Fruit fly (Drosophila melanogaster): Measurements from ENCODE around the gene CG45487.
A peak's percentile ranks its signal among the peaks of the same experiment; 100 is the strongest.

Gene CG45487

dm6 chrX:19878342-19879204 is 36.5 kb downstream of the CG45487 start (continued):
- TF ChIP-seq fd59A (GFP tag; optimal IDR thresholded peaks at IDR 0.05) (no peak), spab (GFP tag; optimal IDR thresholded peaks at IDR 0.05) (peak; percentile 9), CG3032 (tag; optimal IDR thresholded peaks at IDR 0.05) (peak; percentile 54), Lpt (GFP tag; optimal IDR thresholded peaks at IDR 0.05) (no peak), Blimp-1 (GFP tag; optimal IDR thresholded peaks at IDR 0.05) (no peak), lz (GFP tag; optimal IDR thresholded peaks at IDR 0.05) (peak; percentile 40), Hr4 (GFP tag; optimal IDR thresholded peaks at IDR 0.05) (peak; percentile 43), Smox (GFP tag; optimal IDR thresholded peaks at IDR 0.05) (peak; percentile 52), CG1621 (tag; optimal IDR thresholded peaks at IDR 0.05) (no peak), pdm3 (GFP tag; optimal IDR thresholded peaks at IDR 0.05) (peak; percentile 57), Hr38 (GFP tag; optimal IDR thresholded peaks at IDR 0.05) (no peak), CG6854 (GFP tag; optimal IDR thresholded peaks at IDR 0.05) (no peak), Hr39 (GFP tag; optimal IDR thresholded peaks at IDR 0.05) (peak; percentile 30), CG8119 (GFP tag; IDR thresholded peaks at IDR 0.05) (peak; percentile 61), dac (GFP tag; optimal IDR thresholded peaks at IDR 0.05) (no peak), vri (GFP tag; optimal IDR thresholded peaks at IDR 0.05) (no peak), Met (GFP tag; optimal IDR thresholded peaks at IDR 0.05) (peak; percentile 59), CG11762 (GFP tag; optimal IDR thresholded peaks at IDR 0.05; ENCODE audit: insufficient read depth) (peak; percentile 42), Sox15 (GFP tag; optimal IDR thresholded peaks at IDR 0.05) (no peak), CG16779 (tag; optimal IDR thresholded peaks at IDR 0.05) (no peak), CG6792 (GFP tag; optimal IDR thresholded peaks at IDR 0.05) (peak; percentile 46), Eip75B (GFP tag; optimal IDR thresholded peaks at IDR 0.05) (peak; percentile 62), CG9139 (GFP tag; optimal IDR thresholded peaks at IDR 0.05) (no peak), fd85E (GFP tag; optimal IDR thresholded peaks at IDR 0.05) (no peak), CG11902 (GFP tag; optimal IDR thresholded peaks at IDR 0.05) (no peak), Sox14 (GFP tag; optimal IDR thresholded peaks at IDR 0.05) (peak; percentile 29), svp (GFP tag) (peak; percentile 84), CG15336 (GFP tag; IDR thresholded peaks at IDR 0.05) (peak; percentile 52), ss (GFP tag; optimal IDR thresholded peaks at IDR 0.05) (peak; percentile 14 to 29), achi (GFP tag; optimal IDR thresholded peaks at IDR 0.05) (peak; percentile 71), cyc (GFP tag; optimal IDR thresholded peaks at IDR 0.05) (peak; percentile 43)

- TF ChIP-seq net (GFP tag; optimal IDR thresholded peaks at IDR 0.05) (peak; percentile 86), dsx (GFP tag; optimal IDR thresholded peaks at IDR 0.05; ENCODE audit: poor library complexity, severe bottlenecking) (peak; percentile 71), CG9139 (GFP tag; optimal IDR thresholded peaks at IDR 0.05) (peak; percentile 71), Sox15 (GFP tag; optimal IDR thresholded peaks at IDR 0.05) (peak; percentile 77), CG6276 (GFP tag; optimal IDR thresholded peaks at IDR 0.05) (peak; percentile 82), OdsH (GFP tag; optimal IDR thresholded peaks at IDR 0.05) (peak; percentile 87), Lpt (GFP tag; optimal IDR thresholded peaks at IDR 0.05) (peak; percentile 78), Hr39 (GFP tag; optimal IDR thresholded peaks at IDR 0.05) (peak; percentile 70), vri (GFP tag; optimal IDR thresholded peaks at IDR 0.05) (peak; percentile 61), salr (GFP tag; optimal IDR thresholded peaks at IDR 0.05) (peak; percentile 57 to 87), Eip93F (GFP tag; optimal IDR thresholded peaks at IDR 0.05) (peak; percentile 20), Hr4 (GFP tag; optimal IDR thresholded peaks at IDR 0.05) (peak; percentile 81), CG11762 (GFP tag; optimal IDR thresholded peaks at IDR 0.05; ENCODE audit: insufficient read depth) (peak; percentile 81), CG6808 (GFP tag; optimal IDR thresholded peaks at IDR 0.05) (peak; percentile 86), CG16779 (tag; optimal IDR thresholded peaks at IDR 0.05) (peak; percentile 72), pdm3 (GFP tag; optimal IDR thresholded peaks at IDR 0.05) (peak; percentile 88), CG10631 (GFP tag; optimal IDR thresholded peaks at IDR 0.05) (peak; percentile 85), achi (GFP tag; optimal IDR thresholded peaks at IDR 0.05) (peak; percentile 86), Sox14 (GFP tag; optimal IDR thresholded peaks at IDR 0.05) (peak; percentile 83), CG8119 (GFP tag; IDR thresholded peaks at IDR 0.05) (peak; percentile 79), Met (GFP tag; optimal IDR thresholded peaks at IDR 0.05) (peak; percentile 84), CG15336 (GFP tag; IDR thresholded peaks at IDR 0.05) (peak; percentile 69), CG32006 (GFP tag; optimal IDR thresholded peaks at IDR 0.05) (peak; percentile 89), fd85E (GFP tag; optimal IDR thresholded peaks at IDR 0.05) (peak; percentile 5), CG34406 (GFP tag; optimal IDR thresholded peaks at IDR 0.05) (peak; percentile 85), CG11902 (GFP tag; optimal IDR thresholded peaks at IDR 0.05) (peak; percentile 59), topi (GFP tag; optimal IDR thresholded peaks at IDR 0.05) (peak; percentile 84), Eip78C (GFP tag) (peak; percentile 97), CG6163 (GFP tag; IDR thresholded peaks at IDR 0.05) (peak; percentile 42; the same call in 2 of the 3 replicates), Ets21C (GFP tag; optimal IDR thresholded peaks at IDR 0.05) (peak; percentile 59), CG1621 (tag; optimal IDR thresholded peaks at IDR 0.05) (peak; percentile 70)
Measured at dm6 chrX:19876836-19877468, 38.1 kb downstream of the CG45487 start.

Data from whole organism, prepupa.